Fruit fly (Drosophila melanogaster): ENCODE data around the gene CG5003.

CG5003 gene

dm6 chr3R:27872290-27872689 lies 44.0 kb downstream of the CG5003 start, which contains the start of gene CG12426:
Gene CG12426 (minus strand): TSS chr3R:27872390.
- TF ChIP-seq CG31627 (GFP tag; optimal IDR thresholded peaks at IDR 0.05), result no peak
- TF ChIP-seq fd59A (GFP tag; optimal IDR thresholded peaks at IDR 0.05), result no peak
- no peak for TF ChIP-seq CG6792 (GFP tag; optimal IDR thresholded peaks at IDR 0.05)
- TF ChIP-seq CG32006 (GFP tag; optimal IDR thresholded peaks at IDR 0.05), result no peak
- TF ChIP-seq CG10631 (GFP tag; optimal IDR thresholded peaks at IDR 0.05), result no peak
- no peak for TF ChIP-seq ss (GFP tag; optimal IDR thresholded peaks at IDR 0.05)
- no peak for TF ChIP-seq CG7368 (GFP tag; optimal IDR thresholded peaks at IDR 0.05)
- TF ChIP-seq CG1621 (tag; optimal IDR thresholded peaks at IDR 0.05), result no peak
- TF ChIP-seq CG6808 (GFP tag; optimal IDR thresholded peaks at IDR 0.05), result no peak
- no peak for TF ChIP-seq vri (GFP tag; optimal IDR thresholded peaks at IDR 0.05)

Measured in whole organism, prepupa.